Worm (Caenorhabditis elegans) whole organism, L4 larva: ENCODE data around the gene set-31.

ENCODE experiments used
- Y75B8A.6 ChIP-seq: fragments of 200-800 bp; sonication (Bioruptor generic); IDR thresholded peaks from 2 replicates; pipeline ENCODE4 v1.3.6; 2022; ENCODE audit warnings: missing genetic modification reagents, missing genetic modification characterization, missing compliant biosample characterization
- ceh-20 ChIP-seq: fragments of 200-800 bp; sonication (Bioruptor generic); IDR thresholded peaks from 2 replicates; pipeline ENCODE4 v1.3.6; 2022; ENCODE audit warnings: missing genetic modification reagents, missing genetic modification characterization, missing compliant biosample characterization
- ceh-28 ChIP-seq: fragments of 150-350 bp; optimal IDR thresholded peaks from 2 replicates; lab custom pipeline; 2014; ENCODE audit warnings: missing biosample characterization, missing genetic modification reagents, missing genetic modification characterization
- egl-27 ChIP-seq: sonication (generic microtip); optimal IDR thresholded peaks from 3 replicates; lab custom pipeline; 2017; ENCODE audit warnings: missing biosample characterization, missing genetic modification reagents, missing genetic modification characterization
- gei-8 ChIP-seq: fragments of 200-800 bp; sonication (Bioruptor generic); optimal IDR thresholded peaks from 2 replicates; lab custom pipeline; 2018; ENCODE audit warnings: mild to moderate bottlenecking, missing genetic modification characterization, missing compliant biosample characterization
- hif-1 ChIP-seq, 2 experiments: sonication (generic microtip); optimal IDR thresholded peaks; 2 replicates each; lab custom pipeline; 2016 to 2017; ENCODE audit warnings: missing compliant biosample characterization in 2 of 2, missing genetic modification characterization in 2 of 2, missing genetic modification reagents in 2 of 2, missing genotype in 2 of 2, mild to moderate bottlenecking in 1 of 2
- lin-13 ChIP-seq: fragments of 150-350 bp; optimal IDR thresholded peaks from 2 replicates; lab custom pipeline; 2014; ENCODE audit warnings: missing biosample characterization, missing genetic modification reagents, missing genetic modification characterization
- lin-39 ChIP-seq: fragments of 150-350 bp; optimal IDR thresholded peaks from 2 replicates; lab custom pipeline; 2014; ENCODE audit warnings: missing biosample characterization, missing genetic modification reagents, missing genetic modification characterization
- nhr-237 ChIP-seq: sonication (generic microtip); optimal IDR thresholded peaks from 2 replicates; lab custom pipeline; 2017; ENCODE audit warnings: missing biosample characterization, missing genetic modification characterization
- nhr-28 ChIP-seq: fragments of 150-350 bp; optimal IDR thresholded peaks from 2 replicates; lab custom pipeline; 2014; ENCODE audit warnings: missing biosample characterization, missing genetic modification characterization
- snpc-4 ChIP-seq: fragments of 150-350 bp; optimal IDR thresholded peaks from 2 replicates; lab custom pipeline; 2014; ENCODE audit warnings: missing biosample characterization, missing genetic modification characterization
- unc-130 ChIP-seq: sonication (generic microtip); optimal IDR thresholded peaks from 2 replicates; lab custom pipeline; 2016; ENCODE audit warnings: missing genetic modification reagents, missing genetic modification characterization, missing compliant biosample characterization
- unc-39 ChIP-seq: sonication (generic microtip); optimal IDR thresholded peaks from 2 replicates; lab custom pipeline; 2017; ENCODE audit warnings: missing biosample characterization, missing genetic modification characterization

ce11 chrV:14421325-14421724 is 3.6 kb downstream of the set-31 start, which contains the start of gene dhs-22:
- TF ChIP-seq snpc-4 (tag; lab: Kevin White, UChicago) (no peak), nhr-28 (tag; lab: Kevin White, UChicago) (no peak), nhr-237 (tag; lab: Kevin White, UChicago) (no peak), unc-39 (tag; lab: Kevin White, UChicago) (no peak), lin-39 (no peak), ceh-28 (tag; lab: Kevin White, UChicago) (no peak), gei-8 (GFP tag; lab: Kevin White, UChicago) (no peak), unc-130 (GFP tag; lab: Kevin White, UChicago) (no peak), lin-13 (GFP tag; lab: Kevin White, UChicago) (no peak), hif-1 (tag; optimal IDR thresholded peaks at IDR 0.05; lab: Kevin White, UChicago) (no peak), ceh-20 (GFP tag; lab: Robert Waterston, UW) (no peak), Y75B8A.6 (GFP tag; lab: Robert Waterston, UW) (no peak), egl-27 (tag; lab: Kevin White, UChicago) (no peak)
